Worm (Caenorhabditis elegans) whole organism, mixed stage, embryonic: ENCODE measurements around the gene idpa-2.

ENCODE experiments used
- M03D4.4 ChIP-seq: sonication (generic microtip); optimal IDR thresholded peaks from 2 replicates; lab custom pipeline; 2017; ENCODE audit warnings: mild to moderate bottlenecking, missing genetic modification characterization, missing compliant biosample characterization
- bed-3 ChIP-seq: fragments of 200-800 bp; sonication (Bioruptor generic); optimal IDR thresholded peaks from 3 replicates; lab custom pipeline; 2018; ENCODE audit warnings: mild to moderate bottlenecking, missing genetic modification characterization, moderate library complexity, missing compliant biosample characterization
- blmp-1 ChIP-seq: fragments of 150-350 bp; optimal IDR thresholded peaks from 2 replicates; lab custom pipeline; 2014; ENCODE audit warnings: missing biosample characterization, missing genetic modification characterization
- ceh-39 ChIP-seq: fragments of 150-350 bp; optimal IDR thresholded peaks from 2 replicates; lab custom pipeline; 2014; ENCODE audit warnings: missing biosample characterization, missing genetic modification characterization
- ceh-43 ChIP-seq: fragments of 200-800 bp; sonication (Bioruptor generic); optimal IDR thresholded peaks from 2 replicates; lab custom pipeline; 2018; ENCODE audit warnings: mild to moderate bottlenecking, missing genetic modification characterization, moderate library complexity, missing compliant biosample characterization
- ceh-83 ChIP-seq: fragments of 200-800 bp; sonication (Bioruptor generic); optimal IDR thresholded peaks from 2 replicates; lab custom pipeline; 2018; ENCODE audit warnings: mild to moderate bottlenecking, missing genetic modification characterization, missing compliant biosample characterization
- drap-1 ChIP-seq: fragments of 200-800 bp; sonication (Bioruptor generic); optimal IDR thresholded peaks from 3 replicates; lab custom pipeline; 2018; ENCODE audit warnings: mild to moderate bottlenecking, missing genetic modification characterization, missing compliant biosample characterization
- elt-1 ChIP-seq: sonication (generic microtip); optimal IDR thresholded peaks from 2 replicates; lab custom pipeline; 2017; ENCODE audit warnings: missing genetic modification characterization, mild to moderate bottlenecking, missing compliant biosample characterization, antibody characterized with exemption, moderate library complexity, borderline replicate concordance; ENCODE audit not compliant: insufficient read depth
- elt-3 ChIP-seq: fragments of 150-350 bp; optimal IDR thresholded peaks from 2 replicates; lab custom pipeline; 2014; ENCODE audit warnings: missing biosample characterization, missing genetic modification characterization
- flh-1 ChIP-seq: fragments of 200-800 bp; sonication (Bioruptor generic); optimal IDR thresholded peaks from 2 replicates; lab custom pipeline; 2018; ENCODE audit warnings: mild to moderate bottlenecking, missing genetic modification characterization, moderate library complexity, missing compliant biosample characterization
- ham-2 ChIP-seq: fragments of 200-800 bp; sonication (Bioruptor generic); optimal IDR thresholded peaks from 2 replicates; lab custom pipeline; 2018; ENCODE audit warnings: mild to moderate bottlenecking, missing genetic modification characterization, missing compliant biosample characterization
- hlh-1 ChIP-seq: fragments of 150-350 bp; optimal IDR thresholded peaks from 2 replicates; lab custom pipeline; 2014; ENCODE audit warnings: missing biosample characterization, missing genetic modification reagents, missing genetic modification characterization
- lin-13 ChIP-seq: fragments of 150-350 bp; optimal IDR thresholded peaks from 2 replicates; lab custom pipeline; 2014; ENCODE audit warnings: missing biosample characterization, missing genetic modification characterization
- lin-32 ChIP-seq: fragments of 200-800 bp; sonication (Bioruptor generic); optimal IDR thresholded peaks from 2 replicates; lab custom pipeline; 2018; ENCODE audit warnings: mild to moderate bottlenecking, missing genetic modification characterization, missing compliant biosample characterization
- lsy-2 ChIP-seq: fragments of 150-350 bp; optimal IDR thresholded peaks from 2 replicates; lab custom pipeline; 2014; ENCODE audit warnings: missing biosample characterization, missing genetic modification characterization
- mab-5 ChIP-seq: fragments of 150-350 bp; optimal IDR thresholded peaks from 2 replicates; lab custom pipeline; 2014; ENCODE audit warnings: missing biosample characterization, missing genetic modification characterization
- mep-1 ChIP-seq: fragments of 150-350 bp; optimal IDR thresholded peaks from 2 replicates; lab custom pipeline; 2017; ENCODE audit warnings: missing biosample characterization, missing genetic modification reagents, missing genetic modification characterization, inconsistent platforms
- mls-2 ChIP-seq: sonication (generic microtip); optimal IDR thresholded peaks from 2 replicates; lab custom pipeline; 2016; ENCODE audit warnings: mild to moderate bottlenecking, missing genetic modification characterization, moderate library complexity, missing compliant biosample characterization
- nhr-12 ChIP-seq: fragments of 150-350 bp; optimal IDR thresholded peaks from 2 replicates; lab custom pipeline; 2014; ENCODE audit warnings: missing biosample characterization, missing genetic modification characterization
- nhr-2 ChIP-seq: fragments of 150-350 bp; optimal IDR thresholded peaks from 2 replicates; lab custom pipeline; 2014; ENCODE audit warnings: missing biosample characterization, missing genetic modification characterization
- nhr-237 ChIP-seq: fragments of 150-350 bp; optimal IDR thresholded peaks from 2 replicates; lab custom pipeline; 2014; ENCODE audit warnings: missing biosample characterization, missing genetic modification characterization
- nhr-28 ChIP-seq: fragments of 150-350 bp; optimal IDR thresholded peaks from 2 replicates; lab custom pipeline; 2014; ENCODE audit warnings: missing biosample characterization, missing genetic modification characterization
- pha-4 ChIP-seq: fragments of 150-350 bp; optimal IDR thresholded peaks from 2 replicates; lab custom pipeline; 2018; ENCODE audit warnings: missing biosample characterization, missing genetic modification reagents, missing genetic modification characterization
- sem-2 ChIP-seq: fragments of 200-800 bp; sonication (Bioruptor generic); optimal IDR thresholded peaks from 2 replicates; lab custom pipeline; 2018; ENCODE audit warnings: mild to moderate bottlenecking, missing genetic modification characterization, missing compliant biosample characterization
- snpc-4 ChIP-seq: fragments of 150-350 bp; optimal IDR thresholded peaks from 2 replicates; lab custom pipeline; 2014; ENCODE audit warnings: missing biosample characterization, missing genetic modification characterization
- sptf-1 ChIP-seq: sonication (generic microtip); optimal IDR thresholded peaks from 2 replicates; lab custom pipeline; 2017; ENCODE audit warnings: mild to moderate bottlenecking, missing genetic modification characterization, moderate library complexity, missing compliant biosample characterization
- tbx-8 ChIP-seq: fragments of 200-800 bp; sonication (Bioruptor generic); optimal IDR thresholded peaks from 2 replicates; lab custom pipeline; 2018; ENCODE audit warnings: mild to moderate bottlenecking, missing genetic modification characterization, moderate library complexity, missing compliant biosample characterization
- unc-120 ChIP-seq: sonication (generic microtip); optimal IDR thresholded peaks from 2 replicates; lab custom pipeline; 2017; ENCODE audit warnings: missing genetic modification characterization, missing compliant biosample characterization; ENCODE audit not compliant: poor library complexity, severe bottlenecking
- unc-39 ChIP-seq: fragments of 150-350 bp; optimal IDR thresholded peaks from 2 replicates; lab custom pipeline; 2014; ENCODE audit warnings: missing biosample characterization, missing genetic modification characterization
- zip-8 ChIP-seq: fragments of 150-350 bp; optimal IDR thresholded peaks from 2 replicates; lab custom pipeline; 2014; ENCODE audit warnings: missing biosample characterization, missing genetic modification characterization

idpa-2 gene

DNA sequence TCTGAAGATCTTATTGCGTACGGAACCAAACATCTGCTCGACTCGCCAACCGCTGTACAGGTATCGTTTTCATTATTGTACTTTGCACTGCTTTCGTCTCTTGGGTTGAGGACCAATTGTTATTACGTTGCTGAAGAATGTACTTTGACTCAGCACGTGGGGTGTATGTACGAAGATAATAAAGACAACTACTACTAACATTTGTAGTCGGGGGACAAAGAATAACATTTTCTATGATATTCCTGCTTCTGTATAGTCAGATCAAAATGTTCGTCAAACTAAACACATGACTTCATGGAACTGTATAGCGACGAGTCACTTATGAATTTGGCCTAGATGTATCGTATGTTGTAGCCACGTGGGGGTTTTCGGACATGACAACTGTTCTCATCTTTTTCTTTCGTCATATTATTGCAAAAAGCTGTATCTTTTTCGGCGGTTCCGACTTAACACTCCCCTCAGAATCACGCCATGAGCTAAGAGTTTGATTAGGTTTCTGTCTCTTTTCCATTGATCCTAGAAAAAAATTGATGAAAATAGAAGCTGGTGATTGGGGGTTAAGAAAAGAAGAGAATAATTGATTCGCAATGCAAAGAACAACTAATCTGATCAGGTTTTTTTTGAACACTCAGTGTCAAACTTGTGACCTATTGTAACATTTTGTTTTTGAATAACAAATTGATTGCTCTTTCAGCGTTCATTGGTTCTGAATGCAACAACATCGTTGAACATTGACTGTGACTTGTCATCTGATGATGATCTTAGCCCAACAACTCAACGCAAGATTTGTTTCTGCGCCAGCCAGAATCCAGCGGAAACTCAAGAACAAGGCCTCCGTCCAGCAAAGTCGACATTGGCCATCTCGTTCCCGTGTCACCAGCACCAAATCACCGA lies 47.7 kb downstream of the idpa-2 start:
- TF ChIP-seq ham-2 = no peak
- no peak for TF ChIP-seq ceh-83
- TF ChIP-seq hlh-1 = no peak
- TF ChIP-seq nhr-2 (tag; lab: Kevin White, UChicago) = no peak
- no peak for TF ChIP-seq drap-1 (GFP tag; lab: Kevin White, UChicago)
- TF ChIP-seq M03D4.4 (tag; lab: Kevin White, UChicago) = no peak
- TF ChIP-seq blmp-1 = no peak
- no peak for TF ChIP-seq nhr-12 (tag; lab: Kevin White, UChicago)
- no peak for TF ChIP-seq mls-2
- TF ChIP-seq mab-5 = no peak
- TF ChIP-seq sem-2 (GFP tag; lab: Kevin White, UChicago) = no peak
- TF ChIP-seq pha-4 = no peak
- TF ChIP-seq nhr-28 = no peak
- TF ChIP-seq sptf-1 (tag; lab: Kevin White, UChicago) = no peak
- no peak for TF ChIP-seq lin-13 (tag; lab: Kevin White, UChicago)
- no peak for TF ChIP-seq lsy-2
- no peak for TF ChIP-seq ceh-43 (GFP tag; lab: Kevin White, UChicago)
- no peak for TF ChIP-seq tbx-8 (GFP tag; lab: Kevin White, UChicago)
- no peak for TF ChIP-seq flh-1 (GFP tag; lab: Kevin White, UChicago)
- TF ChIP-seq, all 35 proteins: peak for 0

DNA sequence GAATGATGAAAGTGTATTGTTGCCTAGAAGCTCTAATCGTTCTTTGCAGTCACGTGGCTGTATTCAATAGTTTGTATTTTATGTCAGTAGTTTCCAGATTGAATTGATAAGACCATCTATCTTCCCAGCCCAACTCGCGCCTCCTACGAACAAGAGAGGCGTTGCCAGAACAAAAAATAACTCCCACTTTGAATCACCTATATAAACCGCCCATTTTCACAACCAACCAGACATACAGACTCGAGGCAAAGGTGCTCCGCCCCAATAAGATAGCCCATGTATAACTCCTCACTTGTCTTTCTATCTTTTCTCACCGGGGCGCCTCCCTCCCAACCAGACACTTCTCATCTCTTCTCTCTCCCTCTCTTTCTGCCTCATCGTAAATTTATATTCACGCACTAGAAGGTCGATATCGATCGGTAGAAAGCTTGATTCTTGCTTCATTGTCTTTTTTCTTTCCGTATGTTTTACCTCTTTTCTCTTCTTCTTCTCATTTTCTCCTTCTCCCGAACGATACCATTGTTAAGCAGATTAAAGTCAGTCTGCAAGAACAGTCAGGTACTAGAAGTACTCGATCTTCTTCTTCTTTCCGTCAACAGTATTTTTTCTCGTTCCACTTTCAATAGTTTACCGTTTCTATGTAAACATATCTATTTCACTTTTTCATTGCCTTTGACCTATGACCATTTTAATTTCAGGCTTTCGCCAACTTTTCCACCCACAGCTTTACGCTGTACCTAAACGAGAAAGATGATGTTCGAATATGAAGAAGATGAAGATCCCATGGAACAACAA lies 49.0 kb downstream of the idpa-2 start, which contains the start of gene mak-1:
mak-1 (plus strand) TSS at position 693 of the 795 bp plus-strand sequence.
- TF ChIP-seq mep-1 (tag; lab: Kevin White, UChicago) = no peak
- no peak for TF ChIP-seq elt-3 (tag; lab: Kevin White, UChicago)
- no peak for TF ChIP-seq snpc-4
- TF ChIP-seq unc-120 (tag; lab: Kevin White, UChicago) = peak; percentile 29
- TF ChIP-seq bed-3 = no peak
- TF ChIP-seq nhr-2 (tag; lab: Kevin White, UChicago) = no peak

DNA sequence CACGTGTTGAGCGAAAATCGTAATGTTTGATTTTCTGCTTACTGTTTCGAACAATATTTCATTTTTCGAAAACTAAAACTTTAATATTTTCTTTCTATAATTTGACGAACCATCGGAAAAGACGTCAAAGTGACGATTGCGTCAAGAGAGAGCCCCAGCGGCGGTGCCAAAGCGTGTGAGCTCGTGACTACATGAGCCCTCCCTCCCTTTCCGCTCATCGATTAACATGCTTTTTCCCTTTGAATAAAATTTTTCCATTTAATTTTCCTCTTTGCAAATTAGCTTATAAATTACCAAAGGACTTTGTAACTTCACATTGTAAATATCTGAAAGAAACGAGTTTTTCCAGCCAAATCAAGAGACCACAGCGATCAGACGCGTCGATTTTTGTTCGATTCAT lies 49.6 kb downstream of the idpa-2 start:
- no peak for TF ChIP-seq zip-8
- TF ChIP-seq lin-32 (GFP tag; lab: Kevin White, UChicago) = no peak
- TF ChIP-seq elt-1 (tag; lab: Kevin White, UChicago) = no peak
- no peak for TF ChIP-seq nhr-2 (tag; lab: Kevin White, UChicago)
- TF ChIP-seq flh-1 (GFP tag; lab: Kevin White, UChicago) = no peak
- no peak for TF ChIP-seq drap-1 (GFP tag; lab: Kevin White, UChicago)
- TF ChIP-seq, all 35 proteins: peak for 0

DNA sequence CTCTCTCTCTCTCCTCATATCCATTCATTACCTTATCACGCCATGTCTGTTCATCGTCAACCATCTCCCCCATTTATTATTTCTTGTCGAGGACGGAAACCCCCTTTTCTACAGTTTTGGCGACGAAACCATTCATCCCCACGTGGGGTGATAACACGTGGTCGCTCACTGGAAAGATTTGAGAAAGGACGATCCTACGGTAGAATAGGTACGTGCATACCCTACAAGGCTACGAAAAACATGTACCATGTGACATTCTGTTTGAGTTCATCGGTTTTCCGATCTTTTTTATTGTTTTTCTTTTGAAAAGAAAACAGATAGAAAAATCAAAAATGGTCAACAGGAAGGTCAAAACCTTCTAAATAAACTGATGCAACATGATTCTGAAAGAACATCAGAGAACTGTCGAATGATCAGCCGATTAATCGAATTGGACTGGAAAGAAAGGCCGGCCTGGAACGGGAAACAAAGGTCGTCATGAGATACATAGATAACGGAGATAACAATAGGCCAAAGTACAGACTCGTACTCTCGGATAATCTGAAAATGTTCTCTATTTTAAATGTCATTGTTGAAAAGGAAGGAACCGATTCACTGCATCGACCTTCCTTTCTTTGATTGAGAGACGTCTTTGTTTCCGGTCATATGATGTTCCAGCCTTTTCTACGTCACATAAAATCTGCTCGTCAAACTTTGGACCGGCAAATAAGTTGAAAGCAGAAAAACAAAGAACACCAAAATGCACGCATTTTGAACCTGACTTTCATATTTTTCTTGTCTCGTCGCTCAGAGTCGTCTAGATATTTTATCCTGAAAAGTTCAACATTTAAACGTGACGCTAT lies 50.3 kb downstream of the idpa-2 start:
- TF ChIP-seq hlh-1 = no peak
- TF ChIP-seq unc-39 (tag; lab: Kevin White, UChicago) = no peak
- no peak for TF ChIP-seq blmp-1
- no peak for TF ChIP-seq mab-5
- TF ChIP-seq ceh-43 (GFP tag; lab: Kevin White, UChicago) = no peak
- TF ChIP-seq nhr-237 (tag; lab: Kevin White, UChicago) = no peak
- TF ChIP-seq M03D4.4 (tag; lab: Kevin White, UChicago) = no peak
- no peak for TF ChIP-seq nhr-12 (tag; lab: Kevin White, UChicago)
- no peak for TF ChIP-seq elt-1 (tag; lab: Kevin White, UChicago)
- TF ChIP-seq mep-1 (tag; lab: Kevin White, UChicago) = no peak
- TF ChIP-seq nhr-28 = no peak
- no peak for TF ChIP-seq elt-3 (tag; lab: Kevin White, UChicago)
- no peak for TF ChIP-seq bed-3
- TF ChIP-seq ham-2 = no peak
- TF ChIP-seq ceh-39 = no peak
- TF ChIP-seq snpc-4 = no peak
- TF ChIP-seq drap-1 (GFP tag; lab: Kevin White, UChicago) = no peak
- no peak for TF ChIP-seq sptf-1 (tag; lab: Kevin White, UChicago)
- TF ChIP-seq unc-120 (tag; lab: Kevin White, UChicago) = no peak
- TF ChIP-seq, all 35 proteins: peak for 0
